Worm (Caenorhabditis elegans): ENCODE data around the gene gei-1.
"Not testable (repeated sequence)": the region's sequence is repeated elsewhere in the genome, so short reads cannot be mapped to it uniquely, and the experiment has no call there.

gei-1 gene

DNA sequence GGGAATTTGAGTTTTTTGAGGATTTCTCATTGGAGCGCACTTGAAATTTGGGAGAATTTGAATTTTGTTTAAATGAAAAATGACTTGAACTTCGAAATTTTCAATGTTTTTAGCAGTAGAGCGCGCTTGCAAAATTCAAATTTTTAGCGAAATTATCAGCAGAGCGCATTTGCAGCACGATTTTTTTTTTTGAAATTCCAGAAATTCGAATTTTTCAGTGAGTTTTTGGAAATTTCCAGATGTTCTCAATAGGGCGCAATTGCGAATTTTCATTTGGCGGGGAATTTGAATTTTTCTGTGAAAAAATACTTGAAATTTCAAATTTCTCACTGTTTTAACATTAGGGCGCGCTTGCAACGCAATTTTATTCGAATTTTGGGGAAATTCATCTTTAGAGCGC is 12.9 kb upstream of the gei-1 start:
- no peak for TF ChIP-seq dao-5 (tag; optimal IDR thresholded peaks at IDR 0.05)
- TF ChIP-seq him-1 (tag; optimal IDR thresholded peaks at IDR 0.05), result no peak
- TF ChIP-seq W03F9.2 (tag; optimal IDR thresholded peaks at IDR 0.05), result no peak

ce11 chrIII:3332736-3333135 is 11.9 kb upstream of the gei-1 start, which contains the start of gene Y53G8AR.1:
Gene Y53G8AR.1 (plus strand): TSS chrIII:3333036.
- not testable (repeated sequence) for TF ChIP-seq him-1, W03F9.2, dao-5 (tag; optimal IDR thresholded peaks at IDR 0.05)

DNA sequence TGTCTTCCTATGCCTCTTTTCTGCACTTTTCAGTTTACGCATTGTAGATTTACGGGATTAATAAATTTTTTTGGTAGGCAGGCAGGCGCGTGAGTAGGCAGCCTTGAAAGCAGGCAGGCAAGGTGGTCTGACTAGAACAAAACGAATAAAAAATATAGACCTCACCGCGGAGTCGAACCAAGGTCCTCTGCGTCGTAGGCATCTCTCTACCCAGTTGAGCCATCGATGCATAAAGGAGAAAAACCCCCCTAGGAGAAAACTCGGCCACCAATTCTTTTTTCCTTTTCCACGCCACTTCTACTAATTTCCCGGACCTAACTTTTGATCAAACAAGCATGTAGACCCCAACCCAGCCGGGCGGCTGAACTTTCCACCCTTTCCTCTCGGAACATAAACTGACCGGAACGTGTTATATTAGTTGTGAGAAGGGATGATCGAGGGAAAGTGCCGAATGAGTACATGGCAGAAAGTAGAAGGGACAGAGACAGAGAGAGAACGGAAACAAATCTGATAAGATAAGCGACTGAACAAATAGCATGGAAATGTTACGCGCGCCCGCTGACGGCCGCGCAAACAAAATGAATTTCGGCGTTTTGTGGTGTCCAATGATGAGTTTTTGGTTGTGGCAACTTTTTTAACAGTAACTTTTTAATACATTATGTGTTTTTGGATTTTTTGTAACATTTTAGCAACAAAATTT is 5.2 kb upstream of the gei-1 start:
- TF ChIP-seq him-1 (tag; optimal IDR thresholded peaks at IDR 0.05) (no peak), W03F9.2 (tag; optimal IDR thresholded peaks at IDR 0.05) (no peak), dao-5 (tag; optimal IDR thresholded peaks at IDR 0.05) (no peak)

DNA sequence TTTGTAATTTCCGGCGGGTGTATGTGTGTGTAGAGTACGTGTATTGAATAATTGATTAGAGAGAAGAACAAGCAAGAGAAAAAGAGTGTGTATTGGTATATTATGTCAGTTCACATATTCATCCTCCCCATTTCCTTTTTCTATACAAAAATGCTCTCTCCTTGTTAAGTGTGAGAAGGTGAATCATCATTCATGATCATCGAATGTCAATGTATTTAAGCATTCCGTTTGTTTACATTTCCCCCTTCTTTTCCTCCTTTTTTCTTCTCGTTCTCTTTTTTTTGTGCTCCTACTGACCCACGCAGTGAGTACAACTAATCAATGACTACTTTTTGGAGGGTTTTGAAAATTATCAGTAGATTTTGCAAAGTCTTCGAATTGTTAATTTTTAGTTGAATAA is 1.2 kb upstream of the gei-1 start:
- TF ChIP-seq him-1 (tag; optimal IDR thresholded peaks at IDR 0.05) (no peak), dao-5 (tag; optimal IDR thresholded peaks at IDR 0.05) (no peak), W03F9.2 (tag; optimal IDR thresholded peaks at IDR 0.05) (no peak)

DNA sequence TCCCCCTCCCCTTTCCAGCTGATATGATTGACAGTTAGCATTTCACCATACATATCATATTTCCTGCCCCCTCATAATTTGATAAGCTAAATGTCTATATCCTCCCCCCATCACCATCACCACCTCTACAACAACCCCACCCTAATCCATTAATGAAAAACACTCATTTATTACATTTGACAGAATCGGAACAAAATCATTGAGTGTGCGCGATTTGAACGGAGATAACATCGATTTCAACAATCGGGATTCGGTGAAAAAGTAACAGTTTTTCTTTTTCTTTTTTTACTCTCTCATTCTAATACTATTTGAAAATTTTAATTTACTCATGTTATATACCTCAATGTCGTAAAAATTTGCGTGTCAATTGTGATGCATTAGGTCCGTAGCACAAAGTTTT is 1.2 kb downstream of the gei-1 start:
- TF ChIP-seq W03F9.2 (tag; optimal IDR thresholded peaks at IDR 0.05) (no peak), him-1 (tag; optimal IDR thresholded peaks at IDR 0.05) (no peak), dao-5 (tag; optimal IDR thresholded peaks at IDR 0.05) (no peak)

- TF ChIP-seq him-1 (tag; optimal IDR thresholded peaks at IDR 0.05) (no peak), dao-5 (tag; optimal IDR thresholded peaks at IDR 0.05) (no peak), W03F9.2 (tag; optimal IDR thresholded peaks at IDR 0.05) (no peak)
Measured at ce11 chrIII:3346665-3347064, 2.0 kb downstream of the gei-1 start.

- TF ChIP-seq W03F9.2 (tag; optimal IDR thresholded peaks at IDR 0.05), result no peak
- TF ChIP-seq him-1 (tag; optimal IDR thresholded peaks at IDR 0.05), result no peak
- TF ChIP-seq dao-5 (tag; optimal IDR thresholded peaks at IDR 0.05), result no peak
Measured at ce11 chrIII:3349061-3349460, 4.4 kb downstream of the gei-1 start.

DNA sequence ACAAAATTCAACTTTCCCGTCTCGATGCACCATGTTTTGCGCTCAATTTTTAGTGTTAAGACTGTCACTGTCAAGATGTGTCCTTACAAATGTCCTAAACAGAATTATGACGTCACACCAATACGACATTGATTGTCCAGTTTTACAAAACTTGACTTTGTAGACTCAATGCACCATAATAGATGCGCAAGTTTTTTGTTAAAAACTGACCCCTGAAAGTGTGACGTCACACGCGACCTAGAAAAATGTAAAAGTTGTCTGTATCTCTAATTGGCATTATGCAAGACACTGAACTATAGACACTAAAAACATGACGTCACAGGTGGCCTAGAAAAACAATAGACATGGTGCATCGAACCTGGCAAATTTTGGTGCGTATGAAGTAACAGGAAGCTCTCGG is 6.4 kb downstream of the gei-1 start:
- TF ChIP-seq dao-5 (tag; optimal IDR thresholded peaks at IDR 0.05), result no peak

- TF ChIP-seq dao-5 (tag; optimal IDR thresholded peaks at IDR 0.05) (no peak), W03F9.2 (tag; optimal IDR thresholded peaks at IDR 0.05) (no peak)
Measured at ce11 chrIII:3351672-3352071, 7.0 kb downstream of the gei-1 start.

- TF ChIP-seq W03F9.2 (tag; optimal IDR thresholded peaks at IDR 0.05) (no peak), him-1 (tag; optimal IDR thresholded peaks at IDR 0.05) (no peak), dao-5 (tag; optimal IDR thresholded peaks at IDR 0.05) (no peak)
Measured at ce11 chrIII:3355791-3356190, 11.1 kb downstream of the gei-1 start.

- TF ChIP-seq dao-5 (tag; optimal IDR thresholded peaks at IDR 0.05) (no peak), W03F9.2 (tag; optimal IDR thresholded peaks at IDR 0.05) (no peak)
Measured at ce11 chrIII:3360067-3360466, 15.4 kb downstream of the gei-1 start.

DNA sequence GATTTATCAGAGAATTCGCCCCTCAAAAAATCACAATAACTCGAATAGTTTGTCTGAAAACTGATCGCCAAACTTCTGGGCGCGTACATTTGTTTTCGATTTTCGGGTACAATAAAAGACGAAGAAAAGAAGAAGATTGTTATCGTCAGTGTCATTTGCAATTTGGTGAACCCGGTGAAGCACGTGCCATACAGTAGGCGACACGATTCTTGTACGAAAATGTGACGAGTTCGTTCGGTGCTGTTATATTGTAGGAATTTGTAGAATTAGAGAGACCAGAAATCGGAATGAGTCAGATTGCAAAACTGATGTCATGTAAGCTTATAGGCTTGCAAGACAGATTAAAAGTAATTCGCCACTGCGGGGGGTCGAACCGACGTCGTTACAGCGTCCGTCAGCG is 23.1 kb downstream of the gei-1 start:
- TF ChIP-seq dao-5 (tag; optimal IDR thresholded peaks at IDR 0.05) (no peak), W03F9.2 (tag; optimal IDR thresholded peaks at IDR 0.05) (no peak), him-1 (tag; optimal IDR thresholded peaks at IDR 0.05) (no peak)

DNA sequence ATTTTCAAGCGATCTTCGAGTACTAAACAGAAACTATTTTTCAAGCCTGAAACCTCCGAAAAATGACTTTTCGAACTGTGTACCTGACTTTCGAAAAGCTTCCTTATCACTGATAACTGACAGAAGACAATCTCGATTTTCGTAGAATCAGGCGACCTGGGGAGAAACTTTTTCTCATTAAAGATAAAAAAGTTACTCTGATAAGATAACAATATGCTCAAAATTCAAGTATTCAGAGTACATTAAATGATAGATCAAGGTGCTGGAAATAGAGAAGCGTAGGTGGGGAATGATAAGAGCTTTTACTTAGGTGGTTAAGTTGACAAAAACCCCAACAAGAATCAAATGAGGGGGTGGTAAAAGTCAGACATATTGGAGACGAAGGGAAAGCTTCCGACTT is 25.4 kb downstream of the gei-1 start, which contains the start of gene prk-2:
Gene prk-2, minus strand, starts transcription at position 156 of the 400 bp plus-strand sequence.
- no peak for TF ChIP-seq W03F9.2 (tag; optimal IDR thresholded peaks at IDR 0.05)
- TF ChIP-seq dao-5 (tag; optimal IDR thresholded peaks at IDR 0.05), result no peak
- TF ChIP-seq him-1 (tag; optimal IDR thresholded peaks at IDR 0.05), result no peak

ce11 chrIII:3370770-3371169 is 26.1 kb downstream of the gei-1 start:
- TF ChIP-seq dao-5 (tag; optimal IDR thresholded peaks at IDR 0.05), result no peak
- no peak for TF ChIP-seq W03F9.2 (tag; optimal IDR thresholded peaks at IDR 0.05)
- TF ChIP-seq him-1 (tag; optimal IDR thresholded peaks at IDR 0.05), result no peak

DNA sequence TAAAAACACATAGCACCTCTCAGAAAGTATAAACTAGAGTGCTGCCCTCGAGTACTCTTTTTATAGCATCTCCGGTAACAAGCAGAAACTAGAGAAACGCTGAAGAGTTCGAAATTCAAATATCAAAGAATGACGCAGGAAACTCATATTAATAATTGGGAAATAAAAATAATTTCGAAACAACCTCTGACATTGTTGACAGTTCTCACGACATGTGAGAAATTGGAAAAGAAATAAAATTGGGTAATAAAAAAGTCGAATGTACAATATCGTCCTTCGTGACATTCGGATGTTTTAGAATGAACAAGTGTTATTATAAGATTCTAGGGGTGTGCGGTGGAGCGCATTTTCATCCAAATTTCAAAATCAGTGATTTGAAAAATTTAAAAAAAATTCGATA is 27.6 kb downstream of the gei-1 start:
- no peak for TF ChIP-seq him-1 (tag; optimal IDR thresholded peaks at IDR 0.05)
- no peak for TF ChIP-seq dao-5 (tag; optimal IDR thresholded peaks at IDR 0.05)
- TF ChIP-seq W03F9.2 (tag; optimal IDR thresholded peaks at IDR 0.05), result no peak
